Worm (Caenorhabditis elegans) whole organism, L4 larva: ENCODE results near the gene F02C9.1.
A peak's percentile ranks its signal among the peaks of the same experiment; 100 is the strongest.

Experiments
- ceh-44 ChIP-seq: fragments of 200-800 bp; sonication (Bioruptor generic); IDR thresholded peaks from 2 replicates; pipeline ENCODE4 v1.3.6; 2022; ENCODE audit warnings: missing genetic modification reagents, missing genetic modification characterization, missing compliant biosample characterization
- daf-12 ChIP-seq: fragments of 150-350 bp; optimal IDR thresholded peaks from 2 replicates; lab custom pipeline; 2014; ENCODE audit warnings: missing biosample characterization, missing genetic modification reagents, missing genetic modification characterization
- lin-38 ChIP-seq: fragments of 200-800 bp; sonication (Bioruptor generic); IDR thresholded peaks from 2 replicates; pipeline ENCODE4 v1.3.6; 2022; ENCODE audit warnings: missing genetic modification reagents, missing genetic modification characterization, missing compliant biosample characterization
- nhr-11 ChIP-seq: fragments of 150-350 bp; optimal IDR thresholded peaks from 2 replicates; lab custom pipeline; 2014; ENCODE audit warnings: missing biosample characterization, missing genetic modification characterization
- nhr-25 ChIP-seq: sonication (generic microtip); optimal IDR thresholded peaks from 2 replicates; lab custom pipeline; 2017; ENCODE audit warnings: missing genetic modification characterization, mild to moderate bottlenecking, missing compliant biosample characterization, antibody characterized with exemption, moderate library complexity, borderline replicate concordance; ENCODE audit not compliant: insufficient read depth
- pha-4 ChIP-seq, 2 experiments: fragments of 150-350 bp in 1 of 2; fragments of 200-800 bp in 1 of 2; sonication (Bioruptor generic) in 1 of 2; IDR thresholded peaks in 1 of 2; optimal IDR thresholded peaks in 1 of 2; 2 replicates each; pipeline versions ENCODE4 v1.3.6 to Lab custom; 2014 to 2022; ENCODE audit warnings: missing genetic modification characterization in 2 of 2, missing genetic modification reagents in 2 of 2, missing biosample characterization in 1 of 2, missing compliant biosample characterization in 1 of 2
- set-16 ChIP-seq: fragments of 200-800 bp; sonication (Bioruptor generic); IDR thresholded peaks from 2 replicates; pipeline ENCODE4 v1.3.6; 2022; ENCODE audit warnings: missing genetic modification reagents, missing genetic modification characterization, missing compliant biosample characterization
- skn-1 ChIP-seq: fragments of 150-350 bp; optimal IDR thresholded peaks from 2 replicates; lab custom pipeline; 2014; ENCODE audit warnings: missing biosample characterization, missing genetic modification characterization
- unc-62 ChIP-seq, 3 experiments: fragments of 150-350 bp in 1 of 3; sonication (generic microtip); optimal IDR thresholded peaks in 2 of 3; peaks in 1 of 3; 1 replicate in 1 of 3; 2 replicates in 2 of 3; lab custom pipeline; 2014 to 2017; ENCODE audit warnings: missing biosample characterization in 3 of 3, missing genetic modification characterization in 3 of 3, missing genetic modification reagents in 3 of 3, missing genotype in 1 of 3
- ztf-7 ChIP-seq: fragments of 150-350 bp; optimal IDR thresholded peaks from 2 replicates; lab custom pipeline; 2014; ENCODE audit warnings: missing biosample characterization, missing genetic modification characterization

F02C9.1 gene

ce11 chrV:3185855-3186254 is 47.4 kb downstream of the F02C9.1 start:
- TF ChIP-seq nhr-25 (tag; lab: Kevin White, UChicago), result no peak
- no peak for TF ChIP-seq nhr-11 (tag; lab: Kevin White, UChicago)
- TF ChIP-seq set-16, result peak; percentile 71
- peak; percentile 31; the same call in 1 of the 2 replicates for TF ChIP-seq pha-4 (GFP tag; IDR thresholded peaks at IDR 0.05; lab: Robert Waterston, UW)
- TF ChIP-seq pha-4 (tag; optimal IDR thresholded peaks at IDR 0.05; lab: Kevin White, UChicago), result no peak
- TF ChIP-seq ztf-7 (tag; lab: Kevin White, UChicago), result no peak
- no peak for TF ChIP-seq lin-38 (GFP tag; lab: Robert Waterston, UW)
- no peak for TF ChIP-seq daf-12
- TF ChIP-seq skn-1, result no peak

- peak in 1 of 2 experiments; percentile 83 for TF ChIP-seq unc-62 (GFP tag; optimal IDR thresholded peaks at IDR 0.05 in 1 of 2; lab: Kevin White, UChicago)
- TF ChIP-seq unc-62 (tag; optimal IDR thresholded peaks at IDR 0.05; lab: Kevin White, UChicago), result no peak
- no peak for TF ChIP-seq ceh-44 (GFP tag; lab: Robert Waterston, UW)
Observed at ce11 chrV:3188043-3188442, 49.5 kb downstream of the F02C9.1 start, which contains the start of gene lag-2. lag-2 (plus strand) TSS chrV:3188343.
